Fruit fly (Drosophila melanogaster): Measurements from ENCODE around the gene CG6503.

The CG6503 gene

DNA sequence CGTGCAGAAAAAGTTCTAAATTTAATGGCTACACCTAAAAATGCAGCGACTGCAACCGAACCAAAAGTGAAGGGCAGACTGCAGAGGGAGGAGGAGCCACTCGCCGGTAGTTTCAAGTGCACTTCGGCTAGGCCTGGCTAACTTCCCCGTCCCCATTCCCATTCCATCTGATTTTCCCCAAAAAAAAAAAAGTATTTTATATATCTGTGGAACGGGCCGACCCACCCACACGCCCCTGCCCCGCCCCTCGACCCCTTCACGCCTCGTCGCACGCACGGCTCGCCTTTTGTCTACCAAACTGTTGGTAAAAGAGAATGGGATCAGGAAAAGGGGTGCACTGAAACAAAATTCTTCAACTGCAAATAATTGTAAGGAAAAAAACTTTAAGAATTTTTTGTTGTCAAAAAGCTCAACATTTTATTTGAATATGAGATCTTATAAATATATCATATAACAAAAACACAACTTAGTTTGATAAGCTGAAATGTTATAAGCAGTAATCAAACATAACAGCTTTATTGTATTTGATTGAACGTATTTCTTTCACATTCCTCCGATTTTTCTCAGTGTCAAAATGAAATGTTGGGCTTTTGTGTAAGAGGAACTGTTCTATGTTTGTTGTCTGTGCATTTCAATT lies 19.1 kb upstream of the CG6503 start (continued):
- TF ChIP-seq Ets97D (GFP tag; optimal IDR thresholded peaks at IDR 0.05) (no peak), caup (GFP tag; optimal IDR thresholded peaks at IDR 0.05; ENCODE audit: severe bottlenecking) (no peak), ato (GFP tag; IDR thresholded peaks at IDR 0.05; ENCODE audit: partially characterized antibody) (no peak), nau (GFP tag; optimal IDR thresholded peaks at IDR 0.05) (peak; percentile 45), gro (GFP tag; optimal IDR thresholded peaks at IDR 0.05) (no peak), Doc3 (GFP tag; IDR thresholded peaks at IDR 0.05; ENCODE audit: partially characterized antibody) (no peak), CG17361 (GFP tag; IDR thresholded peaks at IDR 0.05) (peak; percentile 84), ab (GFP tag; optimal IDR thresholded peaks at IDR 0.05) (no peak), CG6813 (GFP tag; optimal IDR thresholded peaks at IDR 0.05) (peak; percentile 20), CG4854 (GFP tag; optimal IDR thresholded peaks at IDR 0.05) (no peak), CG13123 (GFP tag; optimal IDR thresholded peaks at IDR 0.05) (no peak), Dll (GFP tag; IDR thresholded peaks at IDR 0.05; ENCODE audit: partially characterized antibody) (no peak), abd-A (tag; optimal IDR thresholded peaks at IDR 0.05) (no peak), pum (GFP tag; optimal IDR thresholded peaks at IDR 0.05) (peak; percentile 15), pnt (GFP tag; optimal IDR thresholded peaks at IDR 0.05) (peak; percentile 26), pan (optimal IDR thresholded peaks at IDR 0.05) (no peak), pan (GFP tag; optimal IDR thresholded peaks at IDR 0.05 in 1 of 2, IDR thresholded peaks at IDR 0.05 in 1 of 2) (peak in 1 of 2 experiments; percentile 72), CG10274 (GFP tag; optimal IDR thresholded peaks at IDR 0.05) (no peak), Dip2 (GFP tag; IDR thresholded peaks at IDR 0.05) (no peak), CG2129 (GFP tag; IDR thresholded peaks at IDR 0.05; ENCODE audit: partially characterized antibody) (no peak), pfk (GFP tag; optimal IDR thresholded peaks at IDR 0.05) (no peak), sr (GFP tag; IDR thresholded peaks at IDR 0.05) (peak; percentile 95), CG12236 (GFP tag; optimal IDR thresholded peaks at IDR 0.05) (no peak), peb (GFP tag; IDR thresholded peaks at IDR 0.05) (no peak), Myb (GFP tag; optimal IDR thresholded peaks at IDR 0.05) (no peak), run (tag; optimal IDR thresholded peaks at IDR 0.05) (peak; percentile 49), Oaz (GFP tag; IDR thresholded peaks at IDR 0.05) (no peak), CG5245 (GFP tag; optimal IDR thresholded peaks at IDR 0.05) (peak; percentile 29), B-H1 (GFP tag; IDR thresholded peaks at IDR 0.05) (no peak), CG31365 (tag; optimal IDR thresholded peaks at IDR 0.05) (no peak), CG9609 (GFP tag; optimal IDR thresholded peaks at IDR 0.05) (no peak), tio (GFP tag; optimal IDR thresholded peaks at IDR 0.05) (peak; percentile 42), Lim3 (GFP tag; IDR thresholded peaks at IDR 0.05) (no peak), mirr (GFP tag; optimal IDR thresholded peaks at IDR 0.05) (no peak), CG9797 (GFP tag; optimal IDR thresholded peaks at IDR 0.05) (no peak), CG12299 (tag; optimal IDR thresholded peaks at IDR 0.05) (peak; percentile 30), crol (GFP tag; IDR thresholded peaks at IDR 0.05) (peak; percentile 74), Sox100B (GFP tag; optimal IDR thresholded peaks at IDR 0.05) (no peak), eyg (GFP tag; optimal IDR thresholded peaks at IDR 0.05) (no peak), D19B (GFP tag; optimal IDR thresholded peaks at IDR 0.05) (no peak), hkb (optimal IDR thresholded peaks at IDR 0.05) (no peak), hkb (GFP tag; IDR thresholded peaks at IDR 0.05) (peak; percentile 64), ind (GFP tag; optimal IDR thresholded peaks at IDR 0.05) (peak; percentile 35), CG11696 (GFP tag; IDR thresholded peaks at IDR 0.05) (no peak), Atf3 (GFP tag; optimal IDR thresholded peaks at IDR 0.05) (no peak), dmrt99B (tag; optimal IDR thresholded peaks at IDR 0.05) (peak; percentile 77), CG2202 (tag; optimal IDR thresholded peaks at IDR 0.05) (no peak), lilli (GFP tag; optimal IDR thresholded peaks at IDR 0.05) (no peak), bab2 (GFP tag; optimal IDR thresholded peaks at IDR 0.05) (no peak), tx (GFP tag; optimal IDR thresholded peaks at IDR 0.05) (no peak), CG15696 (tag; optimal IDR thresholded peaks at IDR 0.05) (peak; percentile 1)
